Worm (Caenorhabditis elegans) whole organism, L2 larva: ENCODE measurements around the gene pho-1.
A peak's percentile ranks its signal among the peaks of the same experiment; 100 is the strongest.

Experiments
- C34F6.9 ChIP-seq: fragments of 150-350 bp; optimal IDR thresholded peaks from 2 replicates; lab custom pipeline; 2014; ENCODE audit warnings: missing biosample characterization, missing genetic modification characterization
- F13H6.1 ChIP-seq: sonication (generic microtip); optimal IDR thresholded peaks from 2 replicates; lab custom pipeline; 2016; ENCODE audit warnings: missing genetic modification characterization, missing compliant biosample characterization
- R02D3.7 ChIP-seq: fragments of 150-350 bp; optimal IDR thresholded peaks from 2 replicates; lab custom pipeline; 2014; ENCODE audit warnings: missing biosample characterization, missing genetic modification characterization
- Y55F3AM.14 ChIP-seq: fragments of 200-800 bp; sonication (Bioruptor generic); optimal IDR thresholded peaks from 2 replicates; lab custom pipeline; 2018; ENCODE audit warnings: mild to moderate bottlenecking, missing genetic modification characterization, missing compliant biosample characterization
- ZK546.5 ChIP-seq: sonication (generic microtip); optimal IDR thresholded peaks from 2 replicates; lab custom pipeline; 2017; ENCODE audit warnings: missing biosample characterization, missing genetic modification characterization
- aly-2 ChIP-seq: fragments of 150-350 bp; optimal IDR thresholded peaks from 2 replicates; lab custom pipeline; 2014; ENCODE audit warnings: missing biosample characterization, missing genetic modification characterization
- ama-1 ChIP-seq: fragments of 150-350 bp; optimal IDR thresholded peaks from 2 replicates; lab custom pipeline; 2018; ENCODE audit warnings: inconsistent platforms
- blmp-1 ChIP-seq: sonication (generic microtip); optimal IDR thresholded peaks from 2 replicates; lab custom pipeline; 2017; ENCODE audit warnings: missing genetic modification characterization, mild to moderate bottlenecking, missing compliant biosample characterization, antibody characterized with exemption, moderate library complexity; ENCODE audit not compliant: insufficient read depth
- ceh-82 ChIP-seq: fragments of 150-350 bp; optimal IDR thresholded peaks from 2 replicates; lab custom pipeline; 2014; ENCODE audit warnings: missing biosample characterization, missing genetic modification characterization
- crh-2 ChIP-seq: sonication (generic microtip); optimal IDR thresholded peaks from 2 replicates; lab custom pipeline; 2017; ENCODE audit warnings: missing biosample characterization, missing genetic modification characterization
- egl-27 ChIP-seq: sonication (generic microtip); optimal IDR thresholded peaks from 3 replicates; lab custom pipeline; 2017; ENCODE audit warnings: missing biosample characterization, missing genetic modification reagents, missing genetic modification characterization
- elt-1 ChIP-seq: fragments of 150-350 bp; optimal IDR thresholded peaks from 2 replicates; lab custom pipeline; 2014; ENCODE audit warnings: missing biosample characterization, missing genetic modification characterization
- fos-1 ChIP-seq: fragments of 150-350 bp; optimal IDR thresholded peaks from 2 replicates; lab custom pipeline; 2014; ENCODE audit warnings: missing biosample characterization, missing genetic modification characterization
- gmeb-1 ChIP-seq: fragments of 150-350 bp; optimal IDR thresholded peaks from 2 replicates; lab custom pipeline; 2014; ENCODE audit warnings: missing biosample characterization, missing genetic modification characterization
- lin-11 ChIP-seq: fragments of 150-350 bp; sonication (generic microtip); optimal IDR thresholded peaks from 2 replicates; lab custom pipeline; 2014; ENCODE audit warnings: missing biosample characterization, missing genetic modification characterization, inconsistent platforms, mixed read lengths
- lsy-2 ChIP-seq, 2 experiments: fragments of 150-350 bp in 1 of 2; sonication (generic microtip) in 1 of 2; optimal IDR thresholded peaks; 2 replicates each; lab custom pipeline; 2014 to 2017; ENCODE audit warnings: missing biosample characterization in 2 of 2, missing genetic modification characterization in 2 of 2
- mab-5 ChIP-seq: fragments of 150-350 bp; optimal IDR thresholded peaks from 2 replicates; lab custom pipeline; 2014; ENCODE audit warnings: missing biosample characterization, missing genetic modification characterization
- mbf-1 ChIP-seq: sonication (generic microtip); optimal IDR thresholded peaks from 2 replicates; lab custom pipeline; 2017; ENCODE audit warnings: missing biosample characterization, missing genetic modification characterization
- mdl-1 ChIP-seq, 2 experiments: fragments of 150-350 bp in 1 of 2; sonication (generic microtip) in 1 of 2; optimal IDR thresholded peaks; 2 replicates each; lab custom pipeline; 2017; ENCODE audit warnings: missing biosample characterization in 2 of 2, missing genetic modification characterization in 2 of 2
- nhr-11 ChIP-seq: fragments of 150-350 bp; optimal IDR thresholded peaks from 2 replicates; lab custom pipeline; 2014; ENCODE audit warnings: missing biosample characterization, missing genetic modification characterization
- nhr-129 ChIP-seq: fragments of 150-350 bp; optimal IDR thresholded peaks from 2 replicates; lab custom pipeline; 2014; ENCODE audit warnings: missing biosample characterization, missing genetic modification characterization
- nhr-21 ChIP-seq: fragments of 150-350 bp; optimal IDR thresholded peaks from 2 replicates; lab custom pipeline; 2014; ENCODE audit warnings: missing biosample characterization, missing genetic modification characterization
- nhr-23 ChIP-seq: fragments of 150-350 bp; optimal IDR thresholded peaks from 2 replicates; lab custom pipeline; 2014; ENCODE audit warnings: missing biosample characterization, missing genetic modification reagents, missing genetic modification characterization
- nhr-237 ChIP-seq: fragments of 150-350 bp; optimal IDR thresholded peaks from 2 replicates; lab custom pipeline; 2014; ENCODE audit warnings: missing biosample characterization, missing genetic modification characterization
- nhr-25 ChIP-seq: fragments of 150-350 bp; sonication (generic microtip); optimal IDR thresholded peaks from 3 replicates; lab custom pipeline; 2014; ENCODE audit warnings: missing biosample characterization, missing genetic modification characterization
- nhr-6 ChIP-seq: fragments of 150-350 bp; optimal IDR thresholded peaks from 2 replicates; lab custom pipeline; 2014; ENCODE audit warnings: missing biosample characterization, missing genetic modification characterization
- nhr-77 ChIP-seq: fragments of 150-350 bp; optimal IDR thresholded peaks from 2 replicates; lab custom pipeline; 2014; ENCODE audit warnings: missing biosample characterization, missing genetic modification characterization
- sem-4 ChIP-seq: fragments of 150-350 bp; optimal IDR thresholded peaks from 2 replicates; lab custom pipeline; 2014; ENCODE audit warnings: missing biosample characterization, missing genetic modification reagents, missing genetic modification characterization
- skn-1 ChIP-seq: sonication (generic microtip); optimal IDR thresholded peaks from 2 replicates; lab custom pipeline; 2017; ENCODE audit warnings: missing biosample characterization, missing genetic modification characterization
- sma-3 ChIP-seq: sonication (generic microtip); optimal IDR thresholded peaks from 2 replicates; lab custom pipeline; 2016; ENCODE audit warnings: missing genetic modification reagents, missing genetic modification characterization, missing compliant biosample characterization
- sma-9 ChIP-seq, 2 experiments: fragments of 150-350 bp in 1 of 2; sonication (generic microtip) in 1 of 2; optimal IDR thresholded peaks; 2 replicates each; lab custom pipeline; 2014 to 2016; ENCODE audit warnings: missing genetic modification characterization in 2 of 2, mild to moderate bottlenecking in 1 of 2, missing biosample characterization in 1 of 2, missing compliant biosample characterization in 1 of 2, missing genetic modification reagents in 1 of 2, moderate library complexity in 1 of 2
- unc-55 ChIP-seq: fragments of 150-350 bp; sonication (generic microtip); optimal IDR thresholded peaks from 3 replicates; lab custom pipeline; 2014; ENCODE audit warnings: missing biosample characterization, missing genetic modification reagents, missing genetic modification characterization
- zag-1 ChIP-seq: fragments of 150-350 bp; optimal IDR thresholded peaks from 2 replicates; lab custom pipeline; 2014; ENCODE audit warnings: missing biosample characterization, missing genetic modification characterization
- ztf-1 ChIP-seq: fragments of 200-800 bp; sonication (Bioruptor generic); conservative IDR thresholded peaks from 2 replicates; pipeline ENCODE4 v1.3.6; 2022; ENCODE audit warnings: missing genetic modification characterization, missing compliant biosample characterization
- ztf-11 ChIP-seq: sonication (generic microtip); optimal IDR thresholded peaks from 2 replicates; lab custom pipeline; 2017; ENCODE audit warnings: missing biosample characterization, missing genetic modification characterization
- ztf-4 ChIP-seq: fragments of 150-350 bp; optimal IDR thresholded peaks from 2 replicates; lab custom pipeline; 2014; ENCODE audit warnings: missing biosample characterization, missing genetic modification characterization

Gene pho-1

ce11 chrII:5235758-5236157 is at the start of gene pho-1:
Gene pho-1, minus strand, starts transcription at chrII:5235846.
- TF ChIP-seq nhr-6 (tag; lab: Kevin White, UChicago) (no peak), F13H6.1 (tag; lab: Kevin White, UChicago) (no peak), blmp-1 (tag; lab: Kevin White, UChicago) (no peak), fos-1 (peak; percentile 82), lsy-2 (tag; optimal IDR thresholded peaks at IDR 0.05; lab: Kevin White, UChicago) (no peak)

- TF ChIP-seq nhr-25 (tag; lab: Kevin White, UChicago) = no peak
- no peak for TF ChIP-seq egl-27 (tag; lab: Kevin White, UChicago)
- TF ChIP-seq ztf-11 (tag; lab: Kevin White, UChicago) = no peak
- TF ChIP-seq aly-2 (tag; lab: Kevin White, UChicago) = no peak
- no peak for TF ChIP-seq gmeb-1
- no peak for TF ChIP-seq blmp-1 (tag; lab: Kevin White, UChicago)
- TF ChIP-seq nhr-11 (tag; lab: Kevin White, UChicago) = no peak
Measured at ce11 chrII:5285029-5285428, 49.4 kb upstream of the pho-1 start, which contains the start of gene gur-5. Gene gur-5, plus strand, starts transcription at chrII:5285329.

- TF ChIP-seq mab-5 (tag; lab: Kevin White, UChicago) (no peak), nhr-25 (tag; lab: Kevin White, UChicago) (peak; percentile 41), egl-27 (tag; lab: Kevin White, UChicago) (no peak), elt-1 (tag; lab: Kevin White, UChicago) (no peak), nhr-6 (tag; lab: Kevin White, UChicago) (no peak), nhr-77 (tag; lab: Kevin White, UChicago) (no peak), ztf-4 (tag; lab: Kevin White, UChicago) (no peak), mbf-1 (no peak)
Measured at ce11 chrII:5282740-5283281, 47.2 kb upstream of the pho-1 start.

- no peak for TF ChIP-seq C34F6.9 (tag; lab: Kevin White, UChicago)
- no peak for TF ChIP-seq nhr-237 (tag; lab: Kevin White, UChicago)
- peak; percentile 78 for TF ChIP-seq sma-9 (GFP tag; optimal IDR thresholded peaks at IDR 0.05; lab: Kevin White, UChicago)
- no peak for TF ChIP-seq sma-9 (tag; optimal IDR thresholded peaks at IDR 0.05; lab: Kevin White, UChicago)
- no peak for TF ChIP-seq Y55F3AM.14 (GFP tag; lab: Kevin White, UChicago)
- TF ChIP-seq ztf-1 (GFP tag; lab: Robert Waterston, UW) = no peak
- TF ChIP-seq fos-1 = no peak
- peak; percentile 64 for TF ChIP-seq crh-2 (tag; lab: Kevin White, UChicago)
- TF ChIP-seq mdl-1 (tag; optimal IDR thresholded peaks at IDR 0.05; lab: Kevin White, UChicago) = peak in 1 of 2 experiments; percentile 33
- peak; percentile 43 for TF ChIP-seq gmeb-1
- TF ChIP-seq nhr-21 (tag; lab: Kevin White, UChicago) = peak; percentile 64
Measured at ce11 chrII:5282192-5282591, 46.5 kb upstream of the pho-1 start, which contains the start of gene pmt-1. Gene pmt-1, minus strand, starts transcription at chrII:5282523.

ce11 chrII:5281137-5281536 is 45.5 kb upstream of the pho-1 start:
- TF ChIP-seq fos-1 (peak; percentile 71), sma-3 (peak; percentile 49), crh-2 (tag; lab: Kevin White, UChicago) (peak; percentile 76), sma-9 (GFP tag; optimal IDR thresholded peaks at IDR 0.05; lab: Kevin White, UChicago) (peak; percentile 68), sma-9 (tag; optimal IDR thresholded peaks at IDR 0.05; lab: Kevin White, UChicago) (no peak), lin-11 (tag; lab: Kevin White, UChicago) (no peak)

ce11 chrII:5277780-5278179 is 42.1 kb upstream of the pho-1 start:
- TF ChIP-seq ama-1 = no peak
- TF ChIP-seq R02D3.7 (tag; lab: Kevin White, UChicago) = no peak
- no peak for TF ChIP-seq lsy-2 (tag; optimal IDR thresholded peaks at IDR 0.05; lab: Kevin White, UChicago)
- TF ChIP-seq, all 48 proteins: peak for 0

- TF ChIP-seq lsy-2 (tag; optimal IDR thresholded peaks at IDR 0.05; lab: Kevin White, UChicago) (peak in 1 of 2 experiments; percentile 49), nhr-237 (tag; lab: Kevin White, UChicago) (no peak), ZK546.5 (tag; lab: Kevin White, UChicago) (no peak), ceh-82 (no peak), F13H6.1 (tag; lab: Kevin White, UChicago) (peak; percentile 56), zag-1 (tag; lab: Kevin White, UChicago) (peak; percentile 48), nhr-23 (tag; lab: Kevin White, UChicago) (no peak), nhr-129 (tag; lab: Kevin White, UChicago) (peak; percentile 49), sem-4 (tag; lab: Kevin White, UChicago) (no peak), unc-55 (GFP tag; lab: Kevin White, UChicago) (peak; percentile 85), sma-9 (GFP tag; optimal IDR thresholded peaks at IDR 0.05; lab: Kevin White, UChicago) (peak; percentile 15), sma-9 (tag; optimal IDR thresholded peaks at IDR 0.05; lab: Kevin White, UChicago) (no peak), Y55F3AM.14 (GFP tag; lab: Kevin White, UChicago) (peak; percentile 73), nhr-6 (tag; lab: Kevin White, UChicago) (peak; percentile 20), crh-2 (tag; lab: Kevin White, UChicago) (peak; percentile 41), mdl-1 (tag; optimal IDR thresholded peaks at IDR 0.05; lab: Kevin White, UChicago) (peak in 1 of 2 experiments; percentile 79), skn-1 (tag; lab: Kevin White, UChicago) (no peak), C34F6.9 (tag; lab: Kevin White, UChicago) (peak; percentile 45)
Measured at ce11 chrII:5276736-5277135, 41.1 kb upstream of the pho-1 start.
